Fruit fly (Drosophila melanogaster): Measurements from ENCODE around the gene CG31253.
A peak's percentile ranks its signal among the peaks of the same experiment; 100 is the strongest.

The CG31253 gene

DNA sequence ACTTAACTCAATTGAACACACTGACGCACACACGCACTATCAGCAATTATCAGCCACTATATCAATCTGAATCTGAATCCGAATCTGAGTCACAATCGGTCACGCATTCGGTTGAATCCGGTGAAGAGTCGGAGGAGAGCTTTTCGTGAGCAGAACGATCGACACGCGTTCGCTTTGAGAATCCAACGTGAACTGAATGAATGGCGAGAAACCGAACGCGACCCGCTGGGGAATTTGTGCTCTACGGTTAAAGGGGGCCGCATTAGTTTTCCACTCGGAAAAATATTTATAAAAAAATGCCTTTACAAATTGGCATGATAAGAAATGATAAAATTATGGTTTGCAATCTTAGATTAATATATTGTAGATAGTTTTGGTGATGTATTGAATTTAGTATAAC lies 27.8 kb upstream of the CG31253 start, which contains the start of gene betaTub97EF (continued):
- no peak for TF ChIP-seq Tbp (GFP tag; optimal IDR thresholded peaks at IDR 0.05)
- no peak for TF ChIP-seq knrl (GFP tag; IDR thresholded peaks at IDR 0.05; ENCODE audit: partially characterized antibody)
- no peak for TF ChIP-seq CG12071 (GFP tag; optimal IDR thresholded peaks at IDR 0.05)
- no peak for TF ChIP-seq Hmr (GFP tag; optimal IDR thresholded peaks at IDR 0.05)
- TF ChIP-seq sens-2 (GFP tag; IDR thresholded peaks at IDR 0.05), result 0 out of 2 replicates have a peak, but pooled peaks have one; percentile 6
- no peak for TF ChIP-seq CG2202 (tag; optimal IDR thresholded peaks at IDR 0.05)
- no peak for TF ChIP-seq CG4854 (GFP tag; optimal IDR thresholded peaks at IDR 0.05)
- TF ChIP-seq bowl (GFP tag; IDR thresholded peaks at IDR 0.05), result no peak
- TF ChIP-seq hb (GFP tag; IDR thresholded peaks at IDR 0.05; ENCODE audit: partially characterized antibody), result no peak
- TF ChIP-seq HmgD (GFP tag; optimal IDR thresholded peaks at IDR 0.05), result no peak
- no peak for TF ChIP-seq CG3281 (GFP tag; optimal IDR thresholded peaks at IDR 0.05)
- TF ChIP-seq CG3065 (GFP tag; optimal IDR thresholded peaks at IDR 0.05), result no peak
- TF ChIP-seq caup (GFP tag; optimal IDR thresholded peaks at IDR 0.05; ENCODE audit: severe bottlenecking), result no peak
- TF ChIP-seq CG9932 (GFP tag; IDR thresholded peaks at IDR 0.05), result peak; percentile 49
- no peak for TF ChIP-seq gsb (GFP tag; IDR thresholded peaks at IDR 0.05)
- no peak for TF ChIP-seq nerfin-1 (tag; optimal IDR thresholded peaks at IDR 0.05)
- no peak for TF ChIP-seq Hey (tag; optimal IDR thresholded peaks at IDR 0.05)
- no peak for TF ChIP-seq CG42726 (GFP tag; IDR thresholded peaks at IDR 0.05; ENCODE audit: partially characterized antibody)
- no peak for TF ChIP-seq CG9797 (GFP tag; optimal IDR thresholded peaks at IDR 0.05)
- no peak for TF ChIP-seq D19A (tag; optimal IDR thresholded peaks at IDR 0.05)
- TF ChIP-seq CG34422 (GFP tag; IDR thresholded peaks at IDR 0.05), result peak; percentile 52; the same call in 1 of the 3 replicates
- no peak for TF ChIP-seq sens (GFP tag)
- TF ChIP-seq Antp (GFP tag; optimal IDR thresholded peaks at IDR 0.05), result no peak
- TF ChIP-seq CG12219 (GFP tag; optimal IDR thresholded peaks at IDR 0.05), result no peak
- TF ChIP-seq bigmax (GFP tag; optimal IDR thresholded peaks at IDR 0.05), result no peak
- TF ChIP-seq Scr (GFP tag; IDR thresholded peaks at IDR 0.05; ENCODE audit: partially characterized antibody), result no peak
- TF ChIP-seq E2f1 (GFP tag; IDR thresholded peaks at IDR 0.05), result 0 out of 2 replicates have a peak, but pooled peaks have one; percentile 28
- TF ChIP-seq CG4328 (GFP tag; optimal IDR thresholded peaks at IDR 0.05), result no peak
- no peak for TF ChIP-seq Atf-2 (GFP tag; optimal IDR thresholded peaks at IDR 0.05)
- 0 out of 2 replicates have a peak, but pooled peaks have one; percentile 7 for TF ChIP-seq esg (GFP tag; conservative IDR thresholded peaks at IDR 0.05)
- TF ChIP-seq rib (GFP tag; IDR thresholded peaks at IDR 0.05), result no peak
- TF ChIP-seq Pdp1 (GFP tag; optimal IDR thresholded peaks at IDR 0.05), result no peak
- TF ChIP-seq chif (GFP tag; optimal IDR thresholded peaks at IDR 0.05), result no peak
- TF ChIP-seq tin (GFP tag; optimal IDR thresholded peaks at IDR 0.05), result no peak
- TF ChIP-seq CG14441 (GFP tag; IDR thresholded peaks at IDR 0.05), result 0 out of 2 replicates have a peak, but pooled peaks have one; percentile 40
- no peak for TF ChIP-seq CG14860 (GFP tag; IDR thresholded peaks at IDR 0.05; ENCODE audit: partially characterized antibody)
- TF ChIP-seq Myb (GFP tag; optimal IDR thresholded peaks at IDR 0.05), result no peak
- TF ChIP-seq br (optimal IDR thresholded peaks at IDR 0.05), result no peak
- 0 out of 2 replicates have a peak, but pooled peaks have one; percentile 25 for TF ChIP-seq CG11247 (GFP tag; IDR thresholded peaks at IDR 0.05)
- no peak for TF ChIP-seq Atf3 (GFP tag; optimal IDR thresholded peaks at IDR 0.05)
- no peak for TF ChIP-seq kah (GFP tag; optimal IDR thresholded peaks at IDR 0.05)
- no peak for TF ChIP-seq CG1233 (GFP tag; optimal IDR thresholded peaks at IDR 0.05)
- TF ChIP-seq tx (GFP tag; optimal IDR thresholded peaks at IDR 0.05), result no peak
- no peak for TF ChIP-seq CG17568 (GFP tag; optimal IDR thresholded peaks at IDR 0.05)
- no peak for TF ChIP-seq CG6689 (GFP tag; IDR thresholded peaks at IDR 0.05)
- no peak for TF ChIP-seq CG13123 (GFP tag; optimal IDR thresholded peaks at IDR 0.05)
- TF ChIP-seq CG2889 (GFP tag; IDR thresholded peaks at IDR 0.05), result 0 out of 3 replicates have a peak, but pooled peaks have one; percentile 8
- no peak for TF ChIP-seq ftz-f1 (GFP tag; optimal IDR thresholded peaks at IDR 0.05)
- TF ChIP-seq CG10462 (GFP tag; optimal IDR thresholded peaks at IDR 0.05), result no peak
- no peak for TF ChIP-seq exex (tag; optimal IDR thresholded peaks at IDR 0.05)
- no peak for TF ChIP-seq NFAT (GFP tag; IDR thresholded peaks at IDR 0.05)
- TF ChIP-seq mirr (GFP tag; optimal IDR thresholded peaks at IDR 0.05), result peak; percentile 36
